Fruit fly (Drosophila melanogaster) whole organism, adult: ENCODE results near the gene CG14207.

ENCODE experiments used
- CG11617 ChIP-seq: fragments of 200-800 bp; sonication (Bioruptor generic); optimal IDR thresholded peaks from 2 replicates; lab custom pipeline; 2017; ENCODE audit warnings: mild to moderate bottlenecking, missing biosample characterization, missing genetic modification reagents, missing genetic modification characterization
- CG12768 ChIP-seq: fragments of 200-800 bp; sonication (Bioruptor generic); optimal IDR thresholded peaks from 2 replicates; lab custom pipeline; 2017; ENCODE audit warnings: missing biosample characterization, missing genetic modification characterization, mild to moderate bottlenecking, moderate library complexity, missing genetic modification reagents
- CG14711 ChIP-seq: fragments of 200-800 bp; sonication (Bioruptor generic); optimal IDR thresholded peaks from 2 replicates; lab custom pipeline; 2018; ENCODE audit warnings: missing biosample characterization, mild to moderate bottlenecking, missing genetic modification characterization, moderate library complexity
- CG1620 ChIP-seq: fragments of 200-800 bp; sonication (Bioruptor generic); optimal IDR thresholded peaks from 2 replicates; lab custom pipeline; 2016; ENCODE audit warnings: missing biosample characterization, missing genetic modification characterization
- CG33017 ChIP-seq: fragments of 200-800 bp; sonication (Bioruptor generic); optimal IDR thresholded peaks from 2 replicates; lab custom pipeline; 2018; ENCODE audit warnings: missing biosample characterization, mild to moderate bottlenecking, missing genetic modification characterization, moderate library complexity
- CG5204 ChIP-seq: fragments of 200-800 bp; sonication (Bioruptor generic); optimal IDR thresholded peaks from 2 replicates; lab custom pipeline; 2016; ENCODE audit warnings: missing biosample characterization, missing genetic modification characterization
- CG7045 ChIP-seq: fragments of 200-800 bp; sonication (Bioruptor generic); optimal IDR thresholded peaks from 2 replicates; lab custom pipeline; 2017; ENCODE audit warnings: missing biosample characterization, mild to moderate bottlenecking, missing genetic modification characterization
- CG7101 ChIP-seq: fragments of 200-800 bp; sonication (Bioruptor generic); optimal IDR thresholded peaks from 2 replicates; lab custom pipeline; 2018; ENCODE audit warnings: missing biosample characterization, mild to moderate bottlenecking, missing genetic modification characterization, moderate library complexity
- Clk ChIP-seq: fragments of 200-800 bp; sonication (Bioruptor generic); optimal IDR thresholded peaks from 2 replicates; lab custom pipeline; 2017; ENCODE audit warnings: missing biosample characterization, missing genetic modification characterization
- Crg-1 ChIP-seq: fragments of 200-800 bp; sonication (Bioruptor generic); optimal IDR thresholded peaks from 2 replicates; lab custom pipeline; 2016; ENCODE audit warnings: missing biosample characterization, missing genetic modification characterization
- Hr96 ChIP-seq: fragments of 200-800 bp; sonication (Bioruptor generic); optimal IDR thresholded peaks from 2 replicates; lab custom pipeline; 2016; ENCODE audit warnings: missing biosample characterization, missing genetic modification characterization
- Mnt ChIP-seq: fragments of 200-800 bp; sonication (Bioruptor generic); optimal IDR thresholded peaks from 2 replicates; lab custom pipeline; 2016; ENCODE audit warnings: missing biosample characterization, mild to moderate bottlenecking, missing genetic modification characterization
- bab1 ChIP-seq: fragments of 200-800 bp; sonication (Bioruptor generic); optimal IDR thresholded peaks from 3 replicates; lab custom pipeline; 2019; ENCODE audit warnings: missing biosample characterization, mild to moderate bottlenecking, missing genetic modification characterization, moderate library complexity
- cic ChIP-seq: fragments of 200-800 bp; sonication (Bioruptor generic); optimal IDR thresholded peaks from 2 replicates; lab custom pipeline; 2017; ENCODE audit warnings: missing biosample characterization, mild to moderate bottlenecking, missing genetic modification characterization, moderate library complexity
- cnc ChIP-seq, 2 experiments: fragments of >200 bp; optimal IDR thresholded peaks; 2 replicates each; lab custom pipeline; 2017
- kay ChIP-seq: fragments of 200-800 bp; sonication (Bioruptor generic); peaks from one replicate; lab custom pipeline; 2016; ENCODE audit warnings: missing biosample characterization, missing genetic modification characterization, borderline replicate concordance
- ovo ChIP-seq: fragments of 200-800 bp; sonication (Bioruptor generic); optimal IDR thresholded peaks from 2 replicates; lab custom pipeline; 2016; ENCODE audit warnings: missing biosample characterization, missing genetic modification characterization
- pad ChIP-seq: fragments of 200-800 bp; sonication (Bioruptor generic); optimal IDR thresholded peaks from 3 replicates; lab custom pipeline; 2017; ENCODE audit warnings: missing biosample characterization, missing genetic modification characterization, mild to moderate bottlenecking, moderate library complexity, missing genetic modification reagents
- tj ChIP-seq: fragments of 200-800 bp; sonication (Bioruptor generic); optimal IDR thresholded peaks from 3 replicates; lab custom pipeline; 2017; ENCODE audit warnings: missing biosample characterization, mild to moderate bottlenecking, missing genetic modification characterization, moderate library complexity

Gene CG14207

dm6 chrX:19598503-19598902 is 6.5 kb upstream of the CG14207 start:
- TF ChIP-seq Mnt (GFP tag; lab: Kevin White, UChicago) (no peak), CG12768 (GFP tag; lab: Kevin White, UChicago) (no peak), CG33017 (no peak), tj (GFP tag; lab: Kevin White, UChicago) (no peak), kay (GFP tag; lab: Kevin White, UChicago) (no peak)

dm6 chrX:19601644-19602043 is 3.4 kb upstream of the CG14207 start, which contains the start of gene CG14220:
TSS of gene CG14220 (minus strand) at chrX:19601851.
- TF ChIP-seq CG7045 (GFP tag; lab: Kevin White, UChicago) (no peak), ovo (GFP tag; lab: Kevin White, UChicago) (peak; percentile 10), bab1 (GFP tag; lab: Kevin White, UChicago) (peak; percentile 49), CG14711 (tag; lab: Kevin White, UChicago) (peak; percentile 94), CG12768 (GFP tag; lab: Kevin White, UChicago) (no peak), Clk (GFP tag; lab: Kevin White, UChicago) (no peak), CG7101 (tag; lab: Kevin White, UChicago) (peak; percentile 36), cnc (optimal IDR thresholded peaks at IDR 0.05; lab: Kevin White, UChicago) (no peak), cic (GFP tag; lab: Kevin White, UChicago) (peak; percentile 29), Crg-1 (GFP tag; lab: Kevin White, UChicago) (peak; percentile 23), Mnt (GFP tag; lab: Kevin White, UChicago) (peak; percentile 57), pad (GFP tag; lab: Kevin White, UChicago) (peak; percentile 11), CG1620 (peak; percentile 8), tj (GFP tag; lab: Kevin White, UChicago) (peak; percentile 42)

DNA sequence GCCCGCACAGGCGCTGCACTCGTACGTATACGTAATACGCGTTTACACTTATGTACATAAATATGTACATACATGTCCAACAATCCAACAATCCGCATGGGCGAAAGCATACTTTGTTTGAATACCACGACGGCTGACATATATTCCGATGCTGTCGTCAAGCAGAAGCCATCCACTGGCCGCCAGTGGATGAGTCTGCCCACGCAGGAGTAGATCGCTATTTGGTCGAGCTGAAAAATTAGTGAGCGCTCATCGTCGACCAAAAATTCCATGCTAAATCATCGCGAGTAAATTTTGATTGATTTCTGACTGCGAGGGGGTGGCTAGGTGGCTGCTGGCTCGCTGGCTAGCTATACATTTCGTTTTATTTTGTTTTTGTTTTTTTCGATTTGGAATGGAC is 2.5 kb upstream of the CG14207 start:
- TF ChIP-seq cnc (optimal IDR thresholded peaks at IDR 0.05; lab: Kevin White, UChicago), result no peak
- no peak for TF ChIP-seq CG7045 (GFP tag; lab: Kevin White, UChicago)
- TF ChIP-seq Hr96, result no peak
- no peak for TF ChIP-seq Crg-1 (GFP tag; lab: Kevin White, UChicago)
- no peak for TF ChIP-seq Clk (GFP tag; lab: Kevin White, UChicago)
- no peak for TF ChIP-seq ovo (GFP tag; lab: Kevin White, UChicago)
- no peak for TF ChIP-seq kay (GFP tag; lab: Kevin White, UChicago)
- TF ChIP-seq Mnt (GFP tag; lab: Kevin White, UChicago), result no peak
- no peak for TF ChIP-seq cic (GFP tag; lab: Kevin White, UChicago)
- TF ChIP-seq CG14711 (tag; lab: Kevin White, UChicago), result no peak
- TF ChIP-seq tj (GFP tag; lab: Kevin White, UChicago), result no peak
- no peak for TF ChIP-seq CG7101 (tag; lab: Kevin White, UChicago)
- no peak for TF ChIP-seq CG1620
- no peak for TF ChIP-seq CG11617 (GFP tag; lab: Kevin White, UChicago)
- no peak for TF ChIP-seq CG33017

- TF ChIP-seq CG11617 (GFP tag; lab: Kevin White, UChicago), result no peak
- peak; percentile 14 for TF ChIP-seq CG7045 (GFP tag; lab: Kevin White, UChicago)
- peak; percentile 2 for TF ChIP-seq CG5204 (GFP tag; lab: Kevin White, UChicago)
Measured at dm6 chrX:19603953-19604352, 1.0 kb upstream of the CG14207 start.

- TF ChIP-seq CG33017, result no peak
- TF ChIP-seq ovo (GFP tag; lab: Kevin White, UChicago), result peak; percentile 96
- no peak for TF ChIP-seq Clk (GFP tag; lab: Kevin White, UChicago)
- peak; percentile 51 for TF ChIP-seq pad (GFP tag; lab: Kevin White, UChicago)
Measured at dm6 chrX:19605915-19606314, 916 bp downstream of the CG14207 start.

DNA sequence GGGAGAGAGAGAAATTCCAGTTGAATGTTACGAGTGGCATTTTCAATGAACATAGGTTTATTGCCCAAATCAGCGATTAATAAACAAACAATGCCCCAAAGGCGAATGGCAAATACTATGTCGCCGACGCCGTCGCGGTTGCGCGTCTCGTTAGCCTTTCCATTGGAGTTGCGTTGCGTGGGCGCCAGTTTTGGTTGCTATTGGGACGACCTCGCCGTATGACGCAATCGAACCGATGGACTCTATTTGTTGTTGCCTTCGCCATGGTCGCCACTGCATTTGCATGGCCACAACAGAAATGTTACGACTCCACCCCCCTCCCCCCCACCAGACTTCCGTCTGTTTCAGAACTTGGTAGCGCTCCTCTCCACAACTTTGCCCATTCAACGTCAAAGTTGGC is 1.6 kb downstream of the CG14207 start:
- TF ChIP-seq CG12768 (GFP tag; lab: Kevin White, UChicago), result no peak
- no peak for TF ChIP-seq Crg-1 (GFP tag; lab: Kevin White, UChicago)
- no peak for TF ChIP-seq Mnt (GFP tag; lab: Kevin White, UChicago)
- TF ChIP-seq cic (GFP tag; lab: Kevin White, UChicago), result no peak
- TF ChIP-seq Hr96, result no peak
- no peak for TF ChIP-seq pad (GFP tag; lab: Kevin White, UChicago)
- no peak for TF ChIP-seq CG5204 (GFP tag; lab: Kevin White, UChicago)
- no peak for TF ChIP-seq CG33017
- no peak for TF ChIP-seq CG1620
- TF ChIP-seq CG14711 (tag; lab: Kevin White, UChicago), result no peak
- TF ChIP-seq bab1 (GFP tag; lab: Kevin White, UChicago), result no peak
- TF ChIP-seq ovo (GFP tag; lab: Kevin White, UChicago), result no peak
- no peak for TF ChIP-seq CG11617 (GFP tag; lab: Kevin White, UChicago)

DNA sequence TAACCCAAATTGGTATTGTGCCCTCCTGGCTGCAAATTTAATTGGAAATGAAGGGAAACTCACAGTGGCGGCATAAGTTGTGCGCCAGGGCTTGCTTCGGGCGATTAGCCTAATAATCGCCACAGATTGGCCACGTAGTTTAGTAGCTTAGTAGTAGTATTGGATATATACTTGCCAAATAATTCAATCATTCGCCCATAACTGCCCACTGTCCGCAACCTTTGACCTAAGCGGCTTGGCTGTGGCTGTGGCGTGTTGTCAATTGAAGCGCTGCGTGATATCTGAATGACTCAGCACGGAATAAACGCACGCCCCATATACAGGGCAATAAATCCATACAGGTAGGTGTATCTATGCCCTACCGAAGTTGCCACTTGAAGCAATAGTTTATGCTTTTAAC is 2.0 kb downstream of the CG14207 start:
- TF ChIP-seq cnc (optimal IDR thresholded peaks at IDR 0.05; lab: Kevin White, UChicago) (peak in 1 of 2 experiments; percentile 44), ovo (GFP tag; lab: Kevin White, UChicago) (no peak), CG1620 (no peak), CG33017 (no peak), CG12768 (GFP tag; lab: Kevin White, UChicago) (no peak), cic (GFP tag; lab: Kevin White, UChicago) (no peak)
